Fruit fly (Drosophila melanogaster): Measurements from ENCODE around the gene PolI.

PolI gene

DNA sequence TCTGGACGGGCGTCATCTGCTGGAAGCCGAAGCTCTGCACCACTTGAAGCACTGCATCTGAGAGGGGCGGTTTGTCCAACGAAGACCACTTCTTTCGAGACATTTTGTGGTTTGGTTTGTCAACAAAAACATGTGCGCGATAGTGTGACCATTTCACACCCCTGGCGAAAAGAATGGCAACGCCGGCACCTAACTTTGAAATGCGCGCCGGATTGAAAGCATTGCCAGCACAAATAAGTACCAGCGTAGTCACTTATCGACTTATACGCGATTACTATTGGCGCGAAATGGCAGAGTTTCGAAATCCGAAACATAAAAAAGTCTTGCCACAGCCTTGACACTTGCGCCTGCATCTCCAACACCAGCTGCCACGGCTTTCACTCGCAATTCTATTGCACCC lies 36.4 kb downstream of the PolI start, which contains the start of gene CG9630 (continued):
- TF ChIP-seq Ets97D (GFP tag; optimal IDR thresholded peaks at IDR 0.05) (peak; percentile 79), corto (GFP tag; optimal IDR thresholded peaks at IDR 0.05) (no peak), jigr1 (GFP tag; IDR thresholded peaks at IDR 0.05) (no peak), CG6813 (GFP tag; optimal IDR thresholded peaks at IDR 0.05) (no peak), Sox102F (GFP tag; optimal IDR thresholded peaks at IDR 0.05) (no peak), pb (GFP tag; optimal IDR thresholded peaks at IDR 0.05) (no peak), CG12155 (GFP tag; optimal IDR thresholded peaks at IDR 0.05) (no peak), Dip3 (GFP tag; optimal IDR thresholded peaks at IDR 0.05) (no peak), CG17385 (GFP tag; optimal IDR thresholded peaks at IDR 0.05) (no peak), CG12219 (GFP tag; optimal IDR thresholded peaks at IDR 0.05) (no peak), tll (GFP tag; optimal IDR thresholded peaks at IDR 0.05) (peak in 1 of 2 experiments; percentile 32), CG7357 (GFP tag; IDR thresholded peaks at IDR 0.05) (no peak), CG17829 (tag; optimal IDR thresholded peaks at IDR 0.05) (peak; percentile 48), CG5953 (GFP tag; IDR thresholded peaks at IDR 0.05) (no peak), tap (tag; optimal IDR thresholded peaks at IDR 0.05) (no peak), CG11560 (tag; IDR thresholded peaks at IDR 0.05) (no peak; the same call in 2 of the 3 replicates), oc (tag; optimal IDR thresholded peaks at IDR 0.05) (peak; percentile 51), sug (tag; optimal IDR thresholded peaks at IDR 0.05) (no peak), CG32767 (GFP tag; IDR thresholded peaks at IDR 0.05) (no peak), CG2199 (GFP tag; IDR thresholded peaks at IDR 0.05) (no peak), CG17568 (GFP tag; optimal IDR thresholded peaks at IDR 0.05) (no peak), sima (GFP tag; optimal IDR thresholded peaks at IDR 0.05) (no peak), Optix (GFP tag; IDR thresholded peaks at IDR 0.05) (no peak), CG4424 (GFP tag; optimal IDR thresholded peaks at IDR 0.05) (no peak), HLH54F (GFP tag; optimal IDR thresholded peaks at IDR 0.05) (no peak), stc (GFP tag; IDR thresholded peaks at IDR 0.05) (no peak), Doc3 (GFP tag; IDR thresholded peaks at IDR 0.05; ENCODE audit: partially characterized antibody) (peak; percentile 48; the same call in 2 of the 3 replicates), bowl (GFP tag; IDR thresholded peaks at IDR 0.05) (no peak), CG8290 (GFP tag; optimal IDR thresholded peaks at IDR 0.05) (no peak), CG8290 (tag; optimal IDR thresholded peaks at IDR 0.05) (no peak), CG18764 (GFP tag; optimal IDR thresholded peaks at IDR 0.05) (no peak), bigmax (GFP tag; optimal IDR thresholded peaks at IDR 0.05) (peak; percentile 60), fd64A (GFP tag; optimal IDR thresholded peaks at IDR 0.05) (no peak), CG34224 (GFP tag; IDR thresholded peaks at IDR 0.05; ENCODE audit: partially characterized antibody) (peak; percentile 80), CG4617 (GFP tag; optimal IDR thresholded peaks at IDR 0.05; ENCODE audit: borderline replicate concordance) (peak; percentile 61), Dad (GFP tag; optimal IDR thresholded peaks at IDR 0.05) (no peak), Aef1 (GFP tag; IDR thresholded peaks at IDR 0.05) (no peak), CG16863 (GFP tag; optimal IDR thresholded peaks at IDR 0.05) (no peak), trem (tag; optimal IDR thresholded peaks at IDR 0.05) (peak; percentile 84), fru (optimal IDR thresholded peaks at IDR 0.05) (no peak), wek (GFP tag; optimal IDR thresholded peaks at IDR 0.05) (no peak), rib (GFP tag; IDR thresholded peaks at IDR 0.05) (no peak), CG17186 (GFP tag; optimal IDR thresholded peaks at IDR 0.05) (peak; percentile 93), tio (GFP tag; optimal IDR thresholded peaks at IDR 0.05) (no peak), crp (GFP tag; optimal IDR thresholded peaks at IDR 0.05) (peak in 1 of 2 experiments; percentile 77), chm (GFP tag; IDR thresholded peaks at IDR 0.05) (peak; percentile 32; the same call in 1 of the 2 replicates), CG10654 (GFP tag; optimal IDR thresholded peaks at IDR 0.05) (no peak), CG3065 (GFP tag; optimal IDR thresholded peaks at IDR 0.05) (no peak), CG15479 (GFP tag; optimal IDR thresholded peaks at IDR 0.05) (no peak)
